Worm (Caenorhabditis elegans) whole organism, L1 larva: ENCODE results near the gene jip-1.

Source experiments
- elt-2 ChIP-seq: sonication (generic microtip); optimal IDR thresholded peaks from 2 replicates; lab custom pipeline; 2016; ENCODE audit warnings: missing genetic modification characterization, mild to moderate bottlenecking, inconsistent platforms, missing compliant biosample characterization, missing genetic modification reagents
- pqm-1 ChIP-seq: sonication (generic microtip); optimal IDR thresholded peaks from 3 replicates; lab custom pipeline; 2017; ENCODE audit warnings: missing biosample characterization, missing genetic modification characterization
- rnt-1 ChIP-seq: sonication (generic microtip); optimal IDR thresholded peaks from 2 replicates; lab custom pipeline; 2016; ENCODE audit warnings: mild to moderate bottlenecking, missing genetic modification characterization, moderate library complexity, missing compliant biosample characterization
- ztf-11 ChIP-seq, 2 experiments: sonication (generic microtip); optimal IDR thresholded peaks; 2 replicates each; lab custom pipeline; 2016 to 2017; ENCODE audit warnings: missing genetic modification characterization in 2 of 2, missing biosample characterization in 1 of 2, missing compliant biosample characterization in 1 of 2

DNA sequence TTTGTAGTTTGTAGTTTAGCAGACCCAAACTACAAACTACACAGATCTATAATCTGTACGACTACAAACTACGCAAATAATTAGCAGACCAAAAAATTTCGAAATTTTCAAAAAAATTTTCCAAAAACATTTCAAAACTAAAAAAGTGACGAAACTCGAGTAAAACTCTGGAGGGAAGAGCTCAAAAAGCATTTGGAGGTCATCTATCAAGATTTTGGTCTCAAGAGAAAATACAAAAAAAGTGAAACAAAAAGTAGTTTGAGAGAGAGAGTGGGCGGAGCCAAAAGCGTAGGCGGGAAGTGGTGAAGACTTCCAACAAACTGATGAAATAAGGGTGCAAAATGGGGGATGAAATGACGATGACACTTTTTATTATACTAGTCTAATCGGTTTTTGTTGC, 33.5 kb downstream of the jip-1 start:
- TF ChIP-seq pqm-1 (tag; lab: Kevin White, UChicago), result no peak
- no peak for TF ChIP-seq rnt-1 (tag; lab: Kevin White, UChicago)
- TF ChIP-seq elt-2 (tag; lab: Kevin White, UChicago), result no peak
- no peak for TF ChIP-seq ztf-11 (tag; optimal IDR thresholded peaks at IDR 0.05; lab: Kevin White, UChicago)
